Worm (Caenorhabditis elegans): ENCODE results near the gene T22G5.3.

- TF ChIP-seq B0310.2 (tag; optimal IDR thresholded peaks at IDR 0.05) (no peak), pes-1 (GFP tag; IDR thresholded peaks at IDR 0.05) (no peak), tra-4 (tag; optimal IDR thresholded peaks at IDR 0.05) (no peak), ama-1 (optimal IDR thresholded peaks at IDR 0.05) (no peak), ceh-36 (tag; optimal IDR thresholded peaks at IDR 0.05) (no peak), hnd-1 (tag; optimal IDR thresholded peaks at IDR 0.05) (no peak), tbx-11 (GFP tag; IDR thresholded peaks at IDR 0.05) (no peak), scrt-1 (GFP tag; IDR thresholded peaks at IDR 0.05) (no peak), aly-1 (tag; optimal IDR thresholded peaks at IDR 0.05) (no peak), F13C5.2 (tag; optimal IDR thresholded peaks at IDR 0.05) (no peak)
Observed at ce11 chrV:13899213-13899612, 18.5 kb downstream of the T22G5.3 start, which contains the start of gene oac-3.
